Worm (Caenorhabditis elegans) whole organism, mixed stage, embryonic: ENCODE data around the gene tsp-3.

ENCODE experiments used
- nhr-2 ChIP-seq: fragments of 150-350 bp; optimal IDR thresholded peaks from 2 replicates; lab custom pipeline; 2014; ENCODE audit warnings: missing biosample characterization, missing genetic modification characterization
- snpc-4 ChIP-seq: fragments of 150-350 bp; optimal IDR thresholded peaks from 2 replicates; lab custom pipeline; 2014; ENCODE audit warnings: missing biosample characterization, missing genetic modification characterization
- unc-120 ChIP-seq: sonication (generic microtip); optimal IDR thresholded peaks from 2 replicates; lab custom pipeline; 2017; ENCODE audit warnings: missing genetic modification characterization, missing compliant biosample characterization; ENCODE audit not compliant: poor library complexity, severe bottlenecking

DNA sequence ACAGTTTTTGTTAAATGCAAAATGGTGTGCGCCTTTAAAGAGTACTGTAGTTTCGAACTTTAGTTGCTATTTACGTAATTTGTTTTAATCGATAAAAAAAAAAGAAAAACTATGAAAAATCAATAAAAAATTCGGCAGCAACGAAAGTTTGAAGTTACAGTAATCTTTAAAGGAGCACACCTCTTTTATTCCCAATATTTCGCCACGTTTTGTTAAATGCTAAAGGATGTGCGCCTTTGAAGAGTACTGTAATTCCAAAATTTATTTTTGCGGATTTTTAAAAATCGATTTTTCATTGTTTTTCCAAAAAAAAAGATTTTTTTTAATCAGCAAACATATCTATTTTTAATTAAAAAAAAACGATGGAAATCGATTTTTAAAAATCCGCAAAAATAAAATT is 38.8 kb upstream of the tsp-3 start:
- no peak for TF ChIP-seq nhr-2 (tag; lab: Kevin White, UChicago)
- TF ChIP-seq snpc-4, result no peak
- no peak for TF ChIP-seq unc-120
